Fruit fly (Drosophila melanogaster) whole organism, prepupa: Measurements from ENCODE around the gene BckdhA.

Experiments
- CG11294 ChIP-seq: fragments of 200-800 bp; sonication (Bioruptor generic); IDR thresholded peaks from 2 replicates; pipeline ENCODE4 v1.3.6; 2022; ENCODE audit warnings: missing biosample characterization, missing genetic modification characterization
- CG3919 ChIP-seq: fragments of 200-800 bp; sonication (Bioruptor generic); optimal IDR thresholded peaks from 3 replicates; lab custom pipeline; 2016; ENCODE audit warnings: missing biosample characterization, missing genetic modification characterization
- CG6276 ChIP-seq: fragments of 200-800 bp; sonication (Bioruptor generic); optimal IDR thresholded peaks from 2 replicates; lab custom pipeline; 2017; ENCODE audit warnings: missing biosample characterization, mild to moderate bottlenecking, missing genetic modification characterization
- Ets96B ChIP-seq: fragments of 200-800 bp; optimal IDR thresholded peaks from 2 replicates; lab custom pipeline; 2019; ENCODE audit warnings: missing biosample characterization, mild to moderate bottlenecking, missing genetic modification characterization, moderate library complexity
- Gug ChIP-seq: fragments of 200-800 bp; sonication (Bioruptor generic); IDR thresholded peaks from 2 replicates; pipeline ENCODE4 v1.3.6; 2022; ENCODE audit warnings: missing biosample characterization, missing genetic modification characterization
- Sox102F ChIP-seq: fragments of 200-800 bp; sonication (Bioruptor generic); optimal IDR thresholded peaks from 2 replicates; lab custom pipeline; 2016; ENCODE audit warnings: missing biosample characterization, mild to moderate bottlenecking, missing genetic modification characterization
- fd59A ChIP-seq: fragments of 200-800 bp; sonication (Bioruptor generic); optimal IDR thresholded peaks from 2 replicates; lab custom pipeline; 2017; ENCODE audit warnings: missing biosample characterization, mild to moderate bottlenecking, missing genetic modification characterization, missing genetic modification reagents
- fkh ChIP-seq: fragments of 200-800 bp; sonication (Bioruptor generic); optimal IDR thresholded peaks from 3 replicates; lab custom pipeline; 2017; ENCODE audit warnings: missing biosample characterization, mild to moderate bottlenecking, missing genetic modification characterization, moderate library complexity

DNA sequence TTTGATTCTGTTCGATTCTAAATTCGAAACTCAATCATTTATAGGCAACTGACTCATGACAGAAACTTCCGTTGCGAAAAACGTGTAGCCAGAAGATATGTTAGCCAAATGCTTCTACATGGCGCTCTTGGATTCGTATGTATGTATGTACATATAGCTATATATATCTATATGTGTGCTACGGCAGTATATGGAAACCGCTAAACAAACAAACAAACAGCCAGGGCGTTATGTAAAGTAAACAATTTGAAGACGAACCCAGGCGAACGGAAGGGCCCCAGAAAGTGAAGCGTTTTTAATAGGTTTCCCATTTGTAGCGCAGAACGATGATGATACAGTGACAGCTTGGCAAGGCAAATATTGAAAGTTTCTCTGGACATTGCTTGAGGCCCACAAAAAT is 25.7 kb upstream of the BckdhA start:
- TF ChIP-seq Sox102F (GFP tag; lab: Kevin White, UChicago) (no peak), Gug (GFP tag; lab: Robert Waterston, UW) (no peak), CG11294 (no peak), fkh (GFP tag; lab: Kevin White, UChicago) (peak; percentile 74), CG3919 (GFP tag; lab: Kevin White, UChicago) (no peak), fd59A (GFP tag; lab: Kevin White, UChicago) (no peak), CG6276 (GFP tag; lab: Kevin White, UChicago) (no peak), Ets96B (tag; lab: Kevin White, UChicago) (no peak)
